Worm (Caenorhabditis elegans) whole organism, L2 larva: ENCODE measurements around the gene R04B3.1.

ENCODE experiments used
- C34F6.9 ChIP-seq: fragments of 150-350 bp; optimal IDR thresholded peaks from 2 replicates; lab custom pipeline; 2014; ENCODE audit warnings: missing biosample characterization, missing genetic modification characterization
- F13H6.1 ChIP-seq: sonication (generic microtip); optimal IDR thresholded peaks from 2 replicates; lab custom pipeline; 2016; ENCODE audit warnings: missing genetic modification characterization, missing compliant biosample characterization
- alr-1 ChIP-seq: fragments of 150-350 bp; optimal IDR thresholded peaks from 2 replicates; lab custom pipeline; 2014; ENCODE audit warnings: missing biosample characterization, missing genetic modification characterization
- aly-2 ChIP-seq: fragments of 150-350 bp; optimal IDR thresholded peaks from 2 replicates; lab custom pipeline; 2014; ENCODE audit warnings: missing biosample characterization, missing genetic modification characterization
- ama-1 ChIP-seq: fragments of 150-350 bp; optimal IDR thresholded peaks from 2 replicates; lab custom pipeline; 2018; ENCODE audit warnings: inconsistent platforms
- blmp-1 ChIP-seq: sonication (generic microtip); optimal IDR thresholded peaks from 2 replicates; lab custom pipeline; 2017; ENCODE audit warnings: missing genetic modification characterization, mild to moderate bottlenecking, missing compliant biosample characterization, antibody characterized with exemption, moderate library complexity; ENCODE audit not compliant: insufficient read depth
- ceh-16 ChIP-seq: fragments of 150-350 bp; optimal IDR thresholded peaks from 2 replicates; lab custom pipeline; 2014; ENCODE audit warnings: missing biosample characterization, missing genetic modification characterization
- egl-27 ChIP-seq: sonication (generic microtip); optimal IDR thresholded peaks from 3 replicates; lab custom pipeline; 2017; ENCODE audit warnings: missing biosample characterization, missing genetic modification reagents, missing genetic modification characterization
- elt-1 ChIP-seq: fragments of 150-350 bp; optimal IDR thresholded peaks from 2 replicates; lab custom pipeline; 2014; ENCODE audit warnings: missing biosample characterization, missing genetic modification characterization
- fos-1 ChIP-seq: fragments of 150-350 bp; optimal IDR thresholded peaks from 2 replicates; lab custom pipeline; 2014; ENCODE audit warnings: missing biosample characterization, missing genetic modification characterization
- gmeb-1 ChIP-seq: fragments of 150-350 bp; optimal IDR thresholded peaks from 2 replicates; lab custom pipeline; 2014; ENCODE audit warnings: missing biosample characterization, missing genetic modification characterization
- lin-13 ChIP-seq: fragments of 150-350 bp; optimal IDR thresholded peaks from 2 replicates; lab custom pipeline; 2014; ENCODE audit warnings: missing biosample characterization, missing genetic modification reagents, missing genetic modification characterization
- lin-39 ChIP-seq: fragments of 150-350 bp; optimal IDR thresholded peaks from 2 replicates; lab custom pipeline; 2014; ENCODE audit warnings: missing biosample characterization, missing genetic modification reagents, missing genetic modification characterization
- nhr-12 ChIP-seq: fragments of 150-350 bp; optimal IDR thresholded peaks from 2 replicates; lab custom pipeline; 2014; ENCODE audit warnings: missing biosample characterization, missing genetic modification characterization
- nhr-129 ChIP-seq: fragments of 150-350 bp; optimal IDR thresholded peaks from 2 replicates; lab custom pipeline; 2014; ENCODE audit warnings: missing biosample characterization, missing genetic modification characterization
- nhr-23 ChIP-seq: fragments of 150-350 bp; optimal IDR thresholded peaks from 2 replicates; lab custom pipeline; 2014; ENCODE audit warnings: missing biosample characterization, missing genetic modification reagents, missing genetic modification characterization
- nhr-25 ChIP-seq: fragments of 150-350 bp; sonication (generic microtip); optimal IDR thresholded peaks from 3 replicates; lab custom pipeline; 2014; ENCODE audit warnings: missing biosample characterization, missing genetic modification characterization
- sem-4 ChIP-seq: fragments of 150-350 bp; optimal IDR thresholded peaks from 2 replicates; lab custom pipeline; 2014; ENCODE audit warnings: missing biosample characterization, missing genetic modification reagents, missing genetic modification characterization
- sma-3 ChIP-seq: sonication (generic microtip); optimal IDR thresholded peaks from 2 replicates; lab custom pipeline; 2016; ENCODE audit warnings: missing genetic modification reagents, missing genetic modification characterization, missing compliant biosample characterization
- sma-9 ChIP-seq, 2 experiments: fragments of 150-350 bp in 1 of 2; sonication (generic microtip) in 1 of 2; optimal IDR thresholded peaks; 2 replicates each; lab custom pipeline; 2014 to 2016; ENCODE audit warnings: missing genetic modification characterization in 2 of 2, mild to moderate bottlenecking in 1 of 2, missing biosample characterization in 1 of 2, missing compliant biosample characterization in 1 of 2, missing genetic modification reagents in 1 of 2, moderate library complexity in 1 of 2
- snpc-4 ChIP-seq: fragments of 150-350 bp; optimal IDR thresholded peaks from 2 replicates; lab custom pipeline; 2014; ENCODE audit warnings: missing biosample characterization, missing genetic modification characterization
- unc-39 ChIP-seq: fragments of 150-350 bp; optimal IDR thresholded peaks from 2 replicates; lab custom pipeline; 2014; ENCODE audit warnings: missing biosample characterization, missing genetic modification characterization
- unc-62 ChIP-seq: fragments of 150-350 bp; optimal IDR thresholded peaks from 2 replicates; lab custom pipeline; 2014; ENCODE audit warnings: missing biosample characterization, missing genetic modification reagents, missing genetic modification characterization
- zag-1 ChIP-seq: fragments of 150-350 bp; optimal IDR thresholded peaks from 2 replicates; lab custom pipeline; 2014; ENCODE audit warnings: missing biosample characterization, missing genetic modification characterization
- ztf-11 ChIP-seq: sonication (generic microtip); optimal IDR thresholded peaks from 2 replicates; lab custom pipeline; 2017; ENCODE audit warnings: missing biosample characterization, missing genetic modification characterization
- ztf-4 ChIP-seq: fragments of 150-350 bp; optimal IDR thresholded peaks from 2 replicates; lab custom pipeline; 2014; ENCODE audit warnings: missing biosample characterization, missing genetic modification characterization

The R04B3.1 gene

DNA sequence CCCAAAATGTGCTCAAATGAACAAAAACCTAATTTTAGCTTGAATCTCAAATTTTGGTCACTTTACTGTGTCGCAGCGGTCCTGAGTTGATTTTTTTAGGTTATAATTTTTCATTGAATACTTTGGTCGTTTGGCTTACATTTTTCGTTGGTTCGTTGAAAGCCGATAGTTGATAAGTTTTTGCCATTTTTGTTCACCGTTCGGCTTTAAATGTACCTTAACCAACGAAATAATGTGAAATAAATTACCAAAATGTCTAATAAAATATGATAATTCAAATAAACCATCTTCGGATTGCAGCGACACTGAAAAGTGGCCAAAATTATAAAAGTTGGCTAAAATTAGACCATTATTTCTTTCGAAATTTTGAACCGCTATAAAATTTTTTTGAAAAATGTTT is 40.9 kb downstream of the R04B3.1 start:
- no peak for TF ChIP-seq nhr-129 (tag; lab: Kevin White, UChicago)
- no peak for TF ChIP-seq gmeb-1
- no peak for TF ChIP-seq unc-39 (tag; lab: Kevin White, UChicago)
- no peak for TF ChIP-seq elt-1 (tag; lab: Kevin White, UChicago)
- no peak for TF ChIP-seq ama-1
- TF ChIP-seq aly-2 (tag; lab: Kevin White, UChicago) = no peak
- TF ChIP-seq ztf-4 (tag; lab: Kevin White, UChicago) = no peak
- TF ChIP-seq, all 48 proteins: peak for 0

DNA sequence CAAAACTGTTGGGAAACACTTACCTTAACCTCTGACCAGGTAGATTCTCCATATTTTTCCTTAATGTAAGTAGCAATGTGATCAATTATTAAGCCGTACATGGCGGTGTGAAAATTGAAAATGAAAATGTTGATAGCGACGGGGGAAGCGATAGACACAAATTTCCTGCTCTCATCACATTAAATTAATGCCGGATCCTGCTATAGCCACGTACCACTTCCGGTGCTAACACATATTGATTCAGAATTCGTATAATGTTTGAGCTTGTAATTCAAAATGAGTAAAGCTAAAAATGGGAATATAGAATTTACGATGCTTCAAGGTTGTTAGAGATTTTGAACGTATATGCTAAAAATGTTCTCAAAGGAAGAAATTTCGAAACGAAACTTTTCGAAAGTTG is 43.8 kb downstream of the R04B3.1 start, which contains the start of gene gcy-31:
Gene gcy-31, minus strand, starts transcription at position 101 of the 400 bp plus-strand sequence.
- no peak for TF ChIP-seq C34F6.9
- TF ChIP-seq unc-62 = no peak
- no peak for TF ChIP-seq nhr-23

DNA sequence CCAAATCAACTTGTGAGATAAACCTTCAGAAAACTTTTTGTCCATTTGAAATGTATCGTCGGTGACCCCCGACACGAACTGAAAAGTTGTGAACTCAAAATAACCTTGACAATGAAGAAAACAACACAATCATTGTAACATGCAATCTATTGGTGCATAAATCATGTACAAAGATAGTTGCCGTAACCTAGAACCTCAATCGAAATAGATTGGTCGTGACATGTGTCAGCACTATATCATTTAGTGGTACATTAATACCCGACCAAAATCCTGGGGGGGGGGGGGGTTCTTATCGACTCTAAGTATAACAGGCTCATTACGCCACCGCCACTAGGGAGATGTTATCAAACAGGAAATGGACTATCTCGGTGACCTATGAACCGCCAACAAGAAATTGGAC is 44.3 kb downstream of the R04B3.1 start:
- TF ChIP-seq nhr-25 (peak; percentile 32), ztf-11 (tag; lab: Kevin White, UChicago) (no peak), C34F6.9 (no peak), ceh-16 (peak; percentile 26)

DNA sequence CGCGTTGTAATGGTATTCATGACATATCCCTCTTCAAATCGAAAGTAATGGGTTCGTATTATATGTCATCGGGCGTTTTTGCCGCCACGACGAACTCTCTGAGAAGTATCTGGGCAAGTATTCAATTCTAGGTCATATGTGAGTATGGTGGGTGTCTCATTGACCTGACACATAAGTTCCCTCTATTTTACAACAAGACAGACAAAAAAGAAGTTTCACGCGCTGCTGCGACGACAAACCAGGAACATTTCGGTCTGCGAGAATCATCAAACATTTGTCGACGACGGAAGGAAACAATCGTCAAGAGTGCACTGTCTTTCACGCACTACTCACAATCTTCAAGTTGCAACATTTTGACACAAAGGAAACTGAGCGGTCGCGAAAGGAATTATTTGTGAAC is 45.9 kb downstream of the R04B3.1 start:
- TF ChIP-seq snpc-4 (tag; lab: Kevin White, UChicago) (no peak), egl-27 (peak; percentile 26), F13H6.1 (tag; lab: Kevin White, UChicago) (peak; percentile 14), fos-1 (peak; percentile 12)

DNA sequence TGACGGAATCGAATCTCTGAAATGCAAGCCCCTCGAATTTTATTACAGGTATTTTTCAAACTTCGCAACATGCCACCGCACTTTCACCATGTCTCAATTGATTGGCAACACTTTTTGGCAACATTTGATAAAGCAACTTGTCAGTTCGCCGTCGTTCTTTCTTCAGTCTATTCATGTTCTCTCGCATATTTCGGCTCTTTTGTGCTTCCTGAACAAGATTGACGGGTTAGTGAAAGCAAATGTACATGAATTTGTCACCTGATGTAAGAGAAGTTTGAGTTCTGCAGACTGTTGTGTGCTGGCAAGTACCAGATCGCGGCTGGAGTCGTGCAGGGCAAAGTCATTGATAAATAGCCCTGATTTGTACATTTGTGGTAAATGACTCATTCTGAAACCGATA is 49.1 kb downstream of the R04B3.1 start:
- TF ChIP-seq sma-3 (GFP tag; lab: Kevin White, UChicago) = no peak
- no peak for TF ChIP-seq alr-1
- no peak for TF ChIP-seq egl-27
- TF ChIP-seq, all 48 proteins: peak for 0

DNA sequence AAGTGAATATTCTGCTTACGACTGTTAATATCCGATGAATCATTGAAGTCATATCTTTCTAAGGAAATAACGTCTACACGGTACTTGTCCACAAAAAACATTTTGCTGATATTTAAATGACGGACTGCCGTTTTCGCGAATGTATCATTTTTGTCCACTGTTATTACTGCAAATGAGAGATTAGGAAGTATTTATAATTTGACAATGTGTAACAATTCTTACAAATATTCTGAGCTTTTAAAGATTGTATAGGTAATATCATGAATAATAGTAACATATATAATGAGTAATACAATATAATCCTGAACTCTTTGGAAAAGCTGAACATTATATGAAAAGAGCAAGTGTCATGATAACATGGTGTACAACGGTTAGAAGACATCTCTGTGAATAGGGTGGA is 51.4 kb downstream of the R04B3.1 start, which contains the start of gene glr-7:
Gene glr-7, minus strand, starts transcription at position 101 of the 400 bp plus-strand sequence.
- TF ChIP-seq unc-62 = no peak
- TF ChIP-seq lin-39 (tag; lab: Kevin White, UChicago) = no peak
- no peak for TF ChIP-seq lin-13 (GFP tag; lab: Kevin White, UChicago)
- TF ChIP-seq ztf-4 (tag; lab: Kevin White, UChicago) = no peak
- no peak for TF ChIP-seq C34F6.9
- no peak for TF ChIP-seq nhr-129 (tag; lab: Kevin White, UChicago)
- TF ChIP-seq zag-1 (tag; lab: Kevin White, UChicago) = no peak
- no peak for TF ChIP-seq ama-1
- TF ChIP-seq sma-9 (GFP tag; optimal IDR thresholded peaks at IDR 0.05; lab: Kevin White, UChicago) = no peak
- no peak for TF ChIP-seq sma-9 (tag; optimal IDR thresholded peaks at IDR 0.05; lab: Kevin White, UChicago)
- no peak for TF ChIP-seq snpc-4 (tag; lab: Kevin White, UChicago)
- no peak for TF ChIP-seq blmp-1 (tag; lab: Kevin White, UChicago)
- TF ChIP-seq gmeb-1 = no peak
- TF ChIP-seq nhr-12 = no peak
- no peak for TF ChIP-seq sem-4 (tag; lab: Kevin White, UChicago)
